Fruit fly (Drosophila melanogaster) whole organism, embryonic: ENCODE results near the gene bor.
A peak's percentile ranks its signal among the peaks of the same experiment; 100 is the strongest.

ENCODE experiments used
- Atf3 ChIP-seq: fragments of 200-800 bp; sonication (Bioruptor generic); optimal IDR thresholded peaks from 3 replicates; lab custom pipeline; 2016; ENCODE audit warnings: missing biosample characterization, missing genetic modification characterization
- CG10147 ChIP-seq: fragments of 200-800 bp; sonication (Bioruptor generic); optimal IDR thresholded peaks from 2 replicates; lab custom pipeline; 2019; ENCODE audit warnings: missing biosample characterization, mild to moderate bottlenecking, missing genetic modification characterization, moderate library complexity
- CG10431 ChIP-seq: fragments of 200-800 bp; sonication (Bioruptor generic); optimal IDR thresholded peaks from 3 replicates; lab custom pipeline; 2018; ENCODE audit warnings: missing biosample characterization, mild to moderate bottlenecking, missing genetic modification characterization
- CG11247 ChIP-seq: fragments of 200-800 bp; sonication (Bioruptor generic); IDR thresholded peaks from 2 replicates; pipeline ENCODE4 v1.3.6; 2022; ENCODE audit warnings: missing biosample characterization, missing genetic modification characterization
- CG11560 ChIP-seq: fragments of 200-800 bp; sonication (Bioruptor generic); IDR thresholded peaks from 3 replicates; pipeline ENCODE4 v1.3.6; 2022; ENCODE audit warnings: missing biosample characterization, missing genetic modification characterization
- CG11723 ChIP-seq: fragments of 200-800 bp; sonication (Bioruptor generic); optimal IDR thresholded peaks from 2 replicates; lab custom pipeline; 2017; ENCODE audit warnings: missing biosample characterization, mild to moderate bottlenecking, missing genetic modification characterization
- CG12155 ChIP-seq: fragments of 200-800 bp; sonication (Bioruptor generic); optimal IDR thresholded peaks from 3 replicates; lab custom pipeline; 2016; ENCODE audit warnings: missing biosample characterization, missing genetic modification characterization
- CG12236 ChIP-seq: fragments of 200-800 bp; sonication (Bioruptor generic); optimal IDR thresholded peaks from 2 replicates; lab custom pipeline; 2016; ENCODE audit warnings: missing biosample characterization, missing genetic modification characterization
- CG13624 ChIP-seq: fragments of 200-800 bp; sonication (Bioruptor generic); optimal IDR thresholded peaks from 2 replicates; lab custom pipeline; 2016; ENCODE audit warnings: missing biosample characterization, missing genetic modification characterization
- CG15269 ChIP-seq: fragments of 200-800 bp; sonication (Bioruptor generic); optimal IDR thresholded peaks from 2 replicates; lab custom pipeline; 2018; ENCODE audit warnings: missing biosample characterization, mild to moderate bottlenecking, missing genetic modification characterization, moderate library complexity
- CG17829 ChIP-seq: fragments of 200-800 bp; optimal IDR thresholded peaks from 2 replicates; lab custom pipeline; 2019; ENCODE audit warnings: missing biosample characterization, mild to moderate bottlenecking, missing genetic modification characterization, moderate library complexity
- CG1832 ChIP-seq: fragments of 200-800 bp; sonication (Bioruptor generic); optimal IDR thresholded peaks from 2 replicates; lab custom pipeline; 2017; ENCODE audit warnings: missing biosample characterization, mild to moderate bottlenecking, missing genetic modification characterization, inconsistent platforms
- CG4282 ChIP-seq: fragments of 200-800 bp; sonication (Bioruptor generic); optimal IDR thresholded peaks from 2 replicates; lab custom pipeline; 2016; ENCODE audit warnings: missing biosample characterization, missing genetic modification characterization
- CG4730 ChIP-seq: fragments of 200-800 bp; sonication (Bioruptor generic); IDR thresholded peaks from 2 replicates; pipeline ENCODE4 v1.3.6; 2022; ENCODE audit warnings: missing biosample characterization, missing genetic modification characterization
- CG4854 ChIP-seq: fragments of 200-800 bp; sonication (Bioruptor generic); optimal IDR thresholded peaks from 2 replicates; lab custom pipeline; 2016; ENCODE audit warnings: missing biosample characterization, missing genetic modification characterization, inconsistent platforms
- CG6272 ChIP-seq: fragments of 200-800 bp; sonication (Bioruptor generic); IDR thresholded peaks from 2 replicates; pipeline ENCODE4 v1.3.6; 2022; ENCODE audit warnings: missing biosample characterization, missing genetic modification characterization
- CG7372 ChIP-seq: fragments of 200-800 bp; sonication (Bioruptor generic); IDR thresholded peaks from 2 replicates; pipeline ENCODE4 v1.3.6; 2022; ENCODE audit warnings: missing biosample characterization, missing genetic modification characterization
- CG7786 ChIP-seq: fragments of 200-800 bp; sonication (Bioruptor generic); optimal IDR thresholded peaks from 2 replicates; lab custom pipeline; 2016; ENCODE audit warnings: missing biosample characterization, missing genetic modification characterization
- CG7928 ChIP-seq: fragments of 200-800 bp; sonication (Bioruptor generic); optimal IDR thresholded peaks from 2 replicates; lab custom pipeline; 2017; ENCODE audit warnings: missing biosample characterization, mild to moderate bottlenecking, missing genetic modification characterization
- CG8281 ChIP-seq: fragments of 200-800 bp; sonication (Bioruptor generic); optimal IDR thresholded peaks from 2 replicates; lab custom pipeline; 2018; ENCODE audit warnings: missing biosample characterization, mild to moderate bottlenecking, missing genetic modification characterization, moderate library complexity
- CG8944 ChIP-seq: fragments of 200-800 bp; sonication (Bioruptor generic); optimal IDR thresholded peaks from 3 replicates; lab custom pipeline; 2016; ENCODE audit warnings: missing biosample characterization, missing genetic modification characterization
- CG9797 ChIP-seq: fragments of 200-800 bp; sonication (Bioruptor generic); optimal IDR thresholded peaks from 3 replicates; lab custom pipeline; 2018; ENCODE audit warnings: missing biosample characterization, mild to moderate bottlenecking, missing genetic modification characterization
- Camta ChIP-seq: fragments of 200-800 bp; sonication (Bioruptor generic); optimal IDR thresholded peaks from 2 replicates; lab custom pipeline; 2016; ENCODE audit warnings: missing biosample characterization, missing genetic modification characterization
- CrebB ChIP-seq: fragments of 200-800 bp; sonication (Bioruptor generic); optimal IDR thresholded peaks from 3 replicates; lab custom pipeline; 2018; ENCODE audit warnings: missing biosample characterization, mild to moderate bottlenecking, missing genetic modification characterization
- ERR ChIP-seq: fragments of 200-800 bp; sonication (Bioruptor generic); optimal IDR thresholded peaks from 2 replicates; lab custom pipeline; 2016; ENCODE audit warnings: missing biosample characterization, missing genetic modification characterization
- MESR4 ChIP-seq: fragments of 200-800 bp; sonication (Bioruptor generic); optimal IDR thresholded peaks from 2 replicates; lab custom pipeline; 2018; ENCODE audit warnings: missing biosample characterization, mild to moderate bottlenecking, missing genetic modification characterization, moderate library complexity
- Neu2 ChIP-seq: fragments of 200-800 bp; sonication (Bioruptor generic); optimal IDR thresholded peaks from 3 replicates; lab custom pipeline; 2016; ENCODE audit warnings: missing biosample characterization, missing genetic modification characterization, borderline replicate concordance
- Nf-YB ChIP-seq: fragments of 200-800 bp; sonication (Bioruptor generic); optimal IDR thresholded peaks from 3 replicates; lab custom pipeline; 2019; ENCODE audit warnings: missing biosample characterization, mild to moderate bottlenecking, missing genetic modification characterization, moderate library complexity
- Nf-YC ChIP-seq: fragments of 200-800 bp; optimal IDR thresholded peaks from 3 replicates; lab custom pipeline; 2019; ENCODE audit warnings: missing biosample characterization, mild to moderate bottlenecking, missing genetic modification characterization, moderate library complexity
- PHDP ChIP-seq: fragments of 200-800 bp; sonication (Bioruptor generic); optimal IDR thresholded peaks from 3 replicates; lab custom pipeline; 2018; ENCODE audit warnings: missing biosample characterization, mild to moderate bottlenecking, missing genetic modification characterization, moderate library complexity
- Sox100B ChIP-seq: fragments of 200-800 bp; sonication (Bioruptor generic); optimal IDR thresholded peaks from 3 replicates; lab custom pipeline; 2018; ENCODE audit warnings: missing biosample characterization, mild to moderate bottlenecking, missing genetic modification characterization
- Sry-β ChIP-seq: fragments of 200-800 bp; sonication (Bioruptor generic); optimal IDR thresholded peaks from 2 replicates; lab custom pipeline; 2018; ENCODE audit warnings: missing biosample characterization, mild to moderate bottlenecking, missing genetic modification characterization, moderate library complexity
- Xbp1 ChIP-seq: fragments of 200-800 bp; sonication (Bioruptor generic); optimal IDR thresholded peaks from 3 replicates; lab custom pipeline; 2016; ENCODE audit warnings: missing biosample characterization, mild to moderate bottlenecking, missing genetic modification characterization
- al ChIP-seq: fragments of 200-800 bp; sonication (Bioruptor generic); IDR thresholded peaks from 2 replicates; pipeline ENCODE4 v1.3.6; 2022; ENCODE audit warnings: missing biosample characterization, missing genetic modification characterization
- ash1 ChIP-seq: fragments of 200-800 bp; sonication (Bioruptor generic); optimal IDR thresholded peaks from 2 replicates; lab custom pipeline; 2018; ENCODE audit warnings: missing biosample characterization, mild to moderate bottlenecking, missing genetic modification characterization
- bigmax ChIP-seq: fragments of 200-800 bp; sonication (Bioruptor generic); optimal IDR thresholded peaks from 2 replicates; lab custom pipeline; 2018; ENCODE audit warnings: missing biosample characterization, mild to moderate bottlenecking, missing genetic modification characterization
- caup ChIP-seq: fragments of 200-800 bp; sonication (Bioruptor generic); optimal IDR thresholded peaks from 3 replicates; lab custom pipeline; 2017; ENCODE audit warnings: missing biosample characterization, mild to moderate bottlenecking, missing genetic modification characterization, moderate library complexity; ENCODE audit not compliant: severe bottlenecking
- crol ChIP-seq: fragments of 200-800 bp; sonication (Bioruptor generic); IDR thresholded peaks from 2 replicates; pipeline ENCODE4 v1.3.6; 2022; ENCODE audit warnings: missing biosample characterization, missing genetic modification characterization
- exex ChIP-seq: fragments of 200-800 bp; sonication (Bioruptor generic); optimal IDR thresholded peaks from 4 replicates; lab custom pipeline; 2018; ENCODE audit warnings: missing biosample characterization, mild to moderate bottlenecking, missing genetic modification characterization, moderate library complexity
- hth ChIP-seq: fragments of >200 bp; optimal IDR thresholded peaks from 2 replicates; lab custom pipeline; 2017; ENCODE audit warnings: inconsistent platforms
- jigr1 ChIP-seq: fragments of 200-800 bp; sonication (Bioruptor generic); IDR thresholded peaks from 3 replicates; pipeline ENCODE4 v1.3.6; 2022; ENCODE audit warnings: missing biosample characterization, missing genetic modification characterization
- mam ChIP-seq: fragments of 200-800 bp; sonication (Bioruptor generic); optimal IDR thresholded peaks from 3 replicates; lab custom pipeline; 2016; ENCODE audit warnings: missing biosample characterization, missing genetic modification characterization
- mirr ChIP-seq: fragments of 200-800 bp; sonication (Bioruptor generic); optimal IDR thresholded peaks from 3 replicates; lab custom pipeline; 2018; ENCODE audit warnings: missing biosample characterization, mild to moderate bottlenecking, missing genetic modification characterization
- pros ChIP-seq: fragments of 200-800 bp; sonication (Bioruptor generic); optimal IDR thresholded peaks from 3 replicates; lab custom pipeline; 2019; ENCODE audit warnings: missing biosample characterization, mild to moderate bottlenecking, missing genetic modification characterization, moderate library complexity
- so ChIP-seq: fragments of 200-800 bp; sonication (Bioruptor generic); IDR thresholded peaks from 3 replicates; pipeline ENCODE4 v1.3.6; 2022; ENCODE audit warnings: missing biosample characterization, missing genetic modification characterization
- sug ChIP-seq: fragments of 200-800 bp; optimal IDR thresholded peaks from 2 replicates; lab custom pipeline; 2019; ENCODE audit warnings: missing biosample characterization, mild to moderate bottlenecking, missing genetic modification characterization, moderate library complexity
- tx ChIP-seq: fragments of 200-800 bp; sonication (Bioruptor generic); optimal IDR thresholded peaks from 2 replicates; lab custom pipeline; 2016; ENCODE audit warnings: missing biosample characterization, missing genetic modification characterization
- usp ChIP-seq: fragments of >200 bp; optimal IDR thresholded peaks from 2 replicates; lab custom pipeline; 2017; ENCODE audit warnings: missing biosample characterization, missing genetic modification characterization
- vfl ChIP-seq: fragments of 200-800 bp; sonication (Bioruptor generic); optimal IDR thresholded peaks from 2 replicates; lab custom pipeline; 2016; ENCODE audit warnings: missing biosample characterization, missing genetic modification characterization
- wek ChIP-seq: fragments of 200-800 bp; sonication (Bioruptor generic); optimal IDR thresholded peaks from 3 replicates; lab custom pipeline; 2018; ENCODE audit warnings: missing biosample characterization, mild to moderate bottlenecking, missing genetic modification characterization, moderate library complexity

Gene bor

DNA sequence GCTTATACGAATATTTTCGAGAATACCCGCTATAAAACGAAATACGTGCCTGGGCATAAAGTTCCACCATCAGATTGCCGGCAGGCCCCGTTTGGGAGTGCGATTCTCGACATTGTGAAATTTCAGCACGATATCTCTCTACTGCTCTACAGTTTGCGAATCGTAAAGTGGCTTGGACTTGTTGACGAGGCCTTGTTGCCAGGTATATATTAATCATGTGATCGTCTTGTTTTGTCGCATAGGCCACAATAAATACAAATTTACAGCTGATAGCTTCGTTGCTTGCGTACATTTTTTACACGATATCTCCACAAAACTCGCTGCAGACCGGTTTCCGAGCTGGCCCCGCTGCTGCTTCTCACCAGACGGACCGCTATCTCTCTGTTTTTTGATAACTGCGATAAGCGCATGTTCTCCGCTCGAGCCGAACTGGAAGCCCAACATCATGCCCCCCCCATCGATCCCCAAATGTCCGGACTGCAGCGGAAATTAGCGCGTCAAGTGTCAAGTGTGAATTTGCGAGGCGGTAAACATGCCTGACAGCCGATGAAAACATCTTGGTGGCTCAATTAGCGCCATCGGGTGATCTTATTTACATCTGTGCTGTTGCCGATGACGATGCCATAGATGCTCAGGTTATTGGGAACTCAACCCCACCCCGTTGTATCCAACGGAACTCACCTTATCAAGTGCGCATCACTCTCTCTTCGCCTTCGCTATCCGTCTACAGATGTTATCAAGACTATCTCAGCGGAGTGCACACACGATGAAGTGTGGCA, 45.6 kb upstream of the bor start (continued):
- TF ChIP-seq wek (no peak), Sox100B (GFP tag; lab: Kevin White, UChicago) (peak; percentile 21), CG4854 (GFP tag; lab: Kevin White, UChicago) (peak; percentile 18), CG9797 (no peak), Sry-β (GFP tag; lab: Kevin White, UChicago) (no peak), Nf-YC (tag; lab: Kevin White, UChicago) (no peak), CG12236 (GFP tag; lab: Kevin White, UChicago) (no peak), ERR (GFP tag; lab: Kevin White, UChicago) (peak; percentile 1), bigmax (no peak), mam (GFP tag; lab: Kevin White, UChicago) (peak; percentile 23), exex (tag; lab: Kevin White, UChicago) (no peak), CG17829 (tag; lab: Kevin White, UChicago) (no peak), Camta (GFP tag; lab: Kevin White, UChicago) (no peak), caup (no peak), jigr1 (GFP tag; lab: Robert Waterston, UW) (no peak), CrebB (no peak), usp (GFP tag; lab: Kevin White, UChicago) (no peak), CG4282 (GFP tag; lab: Kevin White, UChicago) (no peak), CG7786 (GFP tag; lab: Kevin White, UChicago) (peak; percentile 9), al (GFP tag; lab: Robert Waterston, UW) (no peak), tx (GFP tag; lab: Kevin White, UChicago) (peak; percentile 1), Nf-YB (GFP tag; lab: Kevin White, UChicago) (no peak), CG10431 (no peak), mirr (no peak), CG15269 (tag; lab: Kevin White, UChicago) (peak; percentile 48), Atf3 (GFP tag; lab: Kevin White, UChicago) (no peak), CG11723 (no peak), CG7928 (GFP tag; lab: Kevin White, UChicago) (no peak), Xbp1 (GFP tag; lab: Kevin White, UChicago) (peak; percentile 33), CG8281 (tag; lab: Kevin White, UChicago) (no peak), CG11560 (tag; lab: Robert Waterston, UW) (no peak), so (GFP tag; lab: Robert Waterston, UW) (peak; percentile 61; the same call in 1 of the 3 replicates), vfl (no peak), CG11247 (GFP tag; lab: Robert Waterston, UW) (no peak), Neu2 (GFP tag; lab: Kevin White, UChicago) (no peak), CG6272 (no peak), CG8944 (GFP tag; lab: Kevin White, UChicago) (peak; percentile 28), ash1 (no peak), CG4730 (GFP tag; lab: Robert Waterston, UW) (no peak), PHDP (tag; lab: Kevin White, UChicago) (peak; percentile 3), pros (GFP tag; lab: Kevin White, UChicago) (peak; percentile 20), CG12155 (no peak), MESR4 (GFP tag; lab: Kevin White, UChicago) (no peak), crol (GFP tag; lab: Robert Waterston, UW) (no peak; the same call in 1 of the 2 replicates), hth (lab: Kevin White, UChicago) (no peak), CG13624 (GFP tag; lab: Kevin White, UChicago) (no peak), CG1832 (GFP tag; lab: Kevin White, UChicago) (no peak), CG7372 (GFP tag; lab: Robert Waterston, UW) (peak; percentile 32; the same call in 1 of the 2 replicates), CG10147 (GFP tag; lab: Kevin White, UChicago) (no peak), sug (tag; lab: Kevin White, UChicago) (no peak)
